Fruit fly (Drosophila melanogaster) whole organism, embryonic: ENCODE results near the gene P58IPK.
A peak's percentile ranks its signal among the peaks of the same experiment; 100 is the strongest.

Experiments
- Awh ChIP-seq: fragments of 200-800 bp; sonication (Bioruptor generic); IDR thresholded peaks from 2 replicates; pipeline ENCODE4, ENCODE4 v1.3.6; 2022; ENCODE audit warnings: missing biosample characterization, missing genetic modification characterization
- CG10147 ChIP-seq: fragments of 200-800 bp; sonication (Bioruptor generic); optimal IDR thresholded peaks from 2 replicates; lab custom pipeline; 2019; ENCODE audit warnings: missing biosample characterization, mild to moderate bottlenecking, missing genetic modification characterization, moderate library complexity
- CG10654 ChIP-seq: fragments of 200-800 bp; sonication (Bioruptor generic); optimal IDR thresholded peaks from 2 replicates; lab custom pipeline; 2016; ENCODE audit warnings: missing biosample characterization, missing genetic modification characterization
- CG11247 ChIP-seq: fragments of 200-800 bp; sonication (Bioruptor generic); IDR thresholded peaks from 2 replicates; pipeline ENCODE4 v1.3.6; 2022; ENCODE audit warnings: missing biosample characterization, missing genetic modification characterization
- CG12659 ChIP-seq: fragments of 200-800 bp; sonication (Bioruptor generic); optimal IDR thresholded peaks from 3 replicates; lab custom pipeline; 2017; ENCODE audit warnings: mild to moderate bottlenecking, missing biosample characterization, missing genetic modification reagents, missing genetic modification characterization
- CG15696 ChIP-seq: fragments of 200-800 bp; sonication (Bioruptor generic); optimal IDR thresholded peaks from 2 replicates; lab custom pipeline; 2019; ENCODE audit warnings: missing biosample characterization, mild to moderate bottlenecking, missing genetic modification characterization, moderate library complexity
- CG16813 ChIP-seq: fragments of 200-800 bp; sonication (Bioruptor generic); IDR thresholded peaks from 3 replicates; pipeline ENCODE4 v1.3.6; 2022; ENCODE audit warnings: missing biosample characterization, missing genetic modification characterization; ENCODE audit not compliant: partially characterized antibody
- CG16815 ChIP-seq: fragments of 200-800 bp; sonication (Bioruptor generic); optimal IDR thresholded peaks from 3 replicates; lab custom pipeline; 2017; ENCODE audit warnings: missing biosample characterization, mild to moderate bottlenecking, missing genetic modification characterization
- CG18476 ChIP-seq: fragments of 200-800 bp; sonication (Bioruptor generic); optimal IDR thresholded peaks from 2 replicates; lab custom pipeline; 2016; ENCODE audit warnings: missing biosample characterization, mild to moderate bottlenecking, missing genetic modification characterization
- CG2202 ChIP-seq: fragments of 200-800 bp; sonication (Bioruptor generic); optimal IDR thresholded peaks from 2 replicates; lab custom pipeline; 2018; ENCODE audit warnings: missing biosample characterization, mild to moderate bottlenecking, missing genetic modification characterization
- CG2889 ChIP-seq: fragments of 200-800 bp; sonication (Bioruptor generic); IDR thresholded peaks from 3 replicates; pipeline ENCODE4 v1.3.6; 2022; ENCODE audit warnings: missing biosample characterization, missing genetic modification characterization
- CG30403 ChIP-seq: fragments of 200-800 bp; sonication (Bioruptor generic); optimal IDR thresholded peaks from 3 replicates; lab custom pipeline; 2016; ENCODE audit warnings: missing biosample characterization, missing genetic modification characterization
- CG33557 ChIP-seq: fragments of 200-800 bp; sonication (Bioruptor generic); optimal IDR thresholded peaks from 2 replicates; lab custom pipeline; 2019; ENCODE audit warnings: missing biosample characterization, mild to moderate bottlenecking, missing genetic modification characterization, moderate library complexity
- CG3847 ChIP-seq: fragments of 200-800 bp; sonication (Bioruptor generic); IDR thresholded peaks from 2 replicates; pipeline ENCODE4 v1.3.6; 2022; ENCODE audit warnings: missing biosample characterization, missing genetic modification characterization
- CG4730 ChIP-seq: fragments of 200-800 bp; sonication (Bioruptor generic); IDR thresholded peaks from 2 replicates; pipeline ENCODE4 v1.3.6; 2022; ENCODE audit warnings: missing biosample characterization, missing genetic modification characterization
- CG6813 ChIP-seq: fragments of 200-800 bp; sonication (Bioruptor generic); optimal IDR thresholded peaks from 2 replicates; lab custom pipeline; 2017; ENCODE audit warnings: missing biosample characterization, missing genetic modification characterization, mild to moderate bottlenecking, moderate library complexity, missing genetic modification reagents
- CG6854 ChIP-seq: fragments of 200-800 bp; sonication (Bioruptor generic); optimal IDR thresholded peaks from 3 replicates; lab custom pipeline; 2017; ENCODE audit warnings: missing biosample characterization, mild to moderate bottlenecking, missing genetic modification characterization
- CG7357 ChIP-seq: fragments of 200-800 bp; sonication (Bioruptor generic); IDR thresholded peaks from 3 replicates; pipeline ENCODE4 v1.3.6; 2022; ENCODE audit warnings: missing biosample characterization, missing genetic modification characterization
- CG7987 ChIP-seq: fragments of 200-800 bp; sonication (Bioruptor generic); optimal IDR thresholded peaks from 2 replicates; lab custom pipeline; 2018; ENCODE audit warnings: missing biosample characterization, mild to moderate bottlenecking, missing genetic modification characterization, moderate library complexity
- CG9932 ChIP-seq: fragments of 200-800 bp; sonication (Bioruptor generic); IDR thresholded peaks from 2 replicates; pipeline ENCODE4 v1.3.6; 2022; ENCODE audit warnings: missing biosample characterization, missing genetic modification characterization
- Camta ChIP-seq: fragments of 200-800 bp; sonication (Bioruptor generic); optimal IDR thresholded peaks from 2 replicates; lab custom pipeline; 2016; ENCODE audit warnings: missing biosample characterization, missing genetic modification characterization
- Dad ChIP-seq: fragments of 200-800 bp; sonication (Bioruptor generic); optimal IDR thresholded peaks from 3 replicates; lab custom pipeline; 2016; ENCODE audit warnings: missing biosample characterization, missing genetic modification characterization
- Dp ChIP-seq: fragments of 200-800 bp; sonication (Bioruptor generic); optimal IDR thresholded peaks from 2 replicates; lab custom pipeline; 2018; ENCODE audit warnings: missing biosample characterization, mild to moderate bottlenecking, missing genetic modification characterization, moderate library complexity
- Eip74EF ChIP-seq, 2 experiments: fragments of 200-800 bp in 1 of 2; fragments of >200 bp in 1 of 2; sonication (Bioruptor generic) in 1 of 2; optimal IDR thresholded peaks; 2 replicates each; lab custom pipeline; 2017 to 2019; ENCODE audit warnings: missing biosample characterization in 2 of 2, missing genetic modification characterization in 2 of 2, mild to moderate bottlenecking in 1 of 2, moderate library complexity in 1 of 2
- Hr51 ChIP-seq, 2 experiments: fragments of 200-800 bp; sonication (Bioruptor generic); optimal IDR thresholded peaks; 2 replicates in 1 of 2; 3 replicates in 1 of 2; lab custom pipeline; 2016 to 2018; ENCODE audit warnings: missing biosample characterization in 2 of 2, missing genetic modification characterization in 2 of 2, mild to moderate bottlenecking in 1 of 2, moderate library complexity in 1 of 2
- Lim3 ChIP-seq: fragments of 200-800 bp; sonication (Bioruptor generic); IDR thresholded peaks from 2 replicates; pipeline ENCODE4 v1.3.6; 2022; ENCODE audit warnings: missing biosample characterization, missing genetic modification characterization
- MBD-R2 ChIP-seq: fragments of 200-800 bp; sonication (Bioruptor generic); IDR thresholded peaks from 2 replicates; pipeline ENCODE4 v1.3.6; 2022; ENCODE audit warnings: missing biosample characterization, missing genetic modification characterization
- Meics ChIP-seq: fragments of 200-800 bp; sonication (Bioruptor generic); optimal IDR thresholded peaks from 2 replicates; lab custom pipeline; 2017; ENCODE audit warnings: missing biosample characterization, mild to moderate bottlenecking, missing genetic modification characterization
- Xrp1 ChIP-seq: fragments of 200-800 bp; sonication (Bioruptor generic); IDR thresholded peaks from 2 replicates; pipeline ENCODE4 v1.3.6; 2022; ENCODE audit warnings: missing biosample characterization, missing genetic modification characterization
- YL-1 ChIP-seq: fragments of 200-800 bp; sonication (Bioruptor generic); optimal IDR thresholded peaks from 3 replicates; lab custom pipeline; 2017; ENCODE audit warnings: missing biosample characterization, mild to moderate bottlenecking, missing genetic modification characterization
- abd-A ChIP-seq: fragments of 200-800 bp; sonication (Bioruptor generic); optimal IDR thresholded peaks from 3 replicates; lab custom pipeline; 2019; ENCODE audit warnings: missing biosample characterization, mild to moderate bottlenecking, missing genetic modification characterization, moderate library complexity
- al ChIP-seq: fragments of 200-800 bp; sonication (Bioruptor generic); IDR thresholded peaks from 2 replicates; pipeline ENCODE4 v1.3.6; 2022; ENCODE audit warnings: missing biosample characterization, missing genetic modification characterization
- btn ChIP-seq: fragments of 200-800 bp; sonication (Bioruptor generic); optimal IDR thresholded peaks from 2 replicates; lab custom pipeline; 2016; ENCODE audit warnings: missing biosample characterization, missing genetic modification characterization
- crc ChIP-seq: fragments of 200-800 bp; sonication (Bioruptor generic); optimal IDR thresholded peaks from 2 replicates; lab custom pipeline; 2016; ENCODE audit warnings: missing biosample characterization, missing genetic modification characterization
- crp ChIP-seq, 2 experiments: fragments of 200-800 bp; sonication (Bioruptor generic); optimal IDR thresholded peaks; 2 replicates in 1 of 2; 3 replicates in 1 of 2; lab custom pipeline; 2017; ENCODE audit warnings: missing biosample characterization in 2 of 2, missing genetic modification characterization in 2 of 2, mild to moderate bottlenecking in 1 of 2, moderate library complexity in 1 of 2
- dati ChIP-seq: fragments of 200-800 bp; sonication (Bioruptor generic); IDR thresholded peaks from 2 replicates; pipeline ENCODE4 v1.3.6; 2022; ENCODE audit warnings: missing biosample characterization, missing genetic modification characterization
- dpn ChIP-seq, 2 experiments: fragments of 200-800 bp; sonication (Bioruptor generic); optimal IDR thresholded peaks; 3 replicates each; lab custom pipeline; 2016; ENCODE audit warnings: missing biosample characterization in 2 of 2, missing genetic modification characterization in 2 of 2
- ems ChIP-seq: fragments of 200-800 bp; sonication (Bioruptor generic); optimal IDR thresholded peaks from 3 replicates; lab custom pipeline; 2016; ENCODE audit warnings: missing biosample characterization, missing genetic modification characterization
- exex ChIP-seq: fragments of 200-800 bp; sonication (Bioruptor generic); optimal IDR thresholded peaks from 4 replicates; lab custom pipeline; 2018; ENCODE audit warnings: missing biosample characterization, mild to moderate bottlenecking, missing genetic modification characterization, moderate library complexity
- jing ChIP-seq: fragments of 200-800 bp; sonication (Bioruptor generic); optimal IDR thresholded peaks from 2 replicates; lab custom pipeline; 2018; ENCODE audit warnings: missing biosample characterization, mild to moderate bottlenecking, missing genetic modification characterization
- oc ChIP-seq: fragments of 200-800 bp; sonication (Bioruptor generic); optimal IDR thresholded peaks from 2 replicates; lab custom pipeline; 2018; ENCODE audit warnings: missing biosample characterization, mild to moderate bottlenecking, missing genetic modification characterization, moderate library complexity
- onecut ChIP-seq: fragments of 200-800 bp; sonication (Bioruptor generic); IDR thresholded peaks from 2 replicates; pipeline ENCODE4 v1.3.6; 2022; ENCODE audit warnings: missing biosample characterization, missing genetic modification characterization
- pita ChIP-seq: fragments of 200-800 bp; sonication (Bioruptor generic); optimal IDR thresholded peaks from 2 replicates; lab custom pipeline; 2017; ENCODE audit warnings: missing biosample characterization, mild to moderate bottlenecking, missing genetic modification characterization
- pros ChIP-seq: fragments of 200-800 bp; sonication (Bioruptor generic); optimal IDR thresholded peaks from 3 replicates; lab custom pipeline; 2019; ENCODE audit warnings: missing biosample characterization, mild to moderate bottlenecking, missing genetic modification characterization, moderate library complexity
- ranshi ChIP-seq: fragments of 200-800 bp; sonication (Bioruptor generic); IDR thresholded peaks from 2 replicates; pipeline ENCODE4 v1.3.6; 2022; ENCODE audit warnings: missing biosample characterization, missing genetic modification characterization
- sens-2 ChIP-seq: fragments of 200-800 bp; sonication (Bioruptor generic); IDR thresholded peaks from 2 replicates; pipeline ENCODE4 v1.3.6; 2022; ENCODE audit warnings: missing biosample characterization, missing genetic modification characterization
- shn ChIP-seq: fragments of 200-800 bp; sonication (Bioruptor generic); optimal IDR thresholded peaks from 3 replicates; lab custom pipeline; 2016; ENCODE audit warnings: missing biosample characterization, missing genetic modification characterization
- twi ChIP-seq: fragments of 200-800 bp; optimal IDR thresholded peaks from 2 replicates; lab custom pipeline; 2019; ENCODE audit warnings: missing biosample characterization, mild to moderate bottlenecking, missing genetic modification characterization, moderate library complexity
- tx ChIP-seq: fragments of 200-800 bp; sonication (Bioruptor generic); optimal IDR thresholded peaks from 2 replicates; lab custom pipeline; 2016; ENCODE audit warnings: missing biosample characterization, missing genetic modification characterization
- wor ChIP-seq: fragments of 200-800 bp; sonication (Bioruptor generic); IDR thresholded peaks from 2 replicates; pipeline ENCODE4 v1.3.6; 2022; ENCODE audit warnings: missing biosample characterization, missing genetic modification characterization

Gene P58IPK

DNA sequence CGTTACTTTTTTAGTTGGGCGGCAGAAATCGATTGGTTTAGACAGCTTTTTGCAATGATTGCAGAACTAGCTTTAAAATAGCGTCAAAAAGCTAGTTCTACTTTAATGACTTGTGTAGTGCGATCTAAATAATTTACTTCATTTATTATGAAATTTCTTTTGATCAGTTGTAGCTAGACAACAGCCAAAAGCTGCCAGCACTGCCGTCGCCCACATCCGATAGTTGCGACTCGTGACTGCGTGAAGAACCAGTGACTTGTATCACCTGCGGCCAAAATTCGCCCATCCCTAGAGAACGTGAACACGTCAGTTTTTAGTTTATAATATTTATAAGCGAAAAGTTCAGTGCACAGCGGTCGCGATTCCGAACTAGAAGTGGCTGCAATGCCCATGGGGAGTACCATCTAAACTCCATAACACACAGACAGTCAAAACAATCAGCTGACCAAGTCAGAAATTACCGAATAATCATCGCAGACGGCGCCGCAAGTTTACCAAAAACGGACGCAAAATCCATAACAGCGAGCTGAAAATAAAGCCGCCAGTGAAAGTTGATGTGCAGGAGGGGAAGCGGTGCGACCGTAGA is at the start of gene P58IPK (continued):
- TF ChIP-seq shn (GFP tag; lab: Kevin White, UChicago) = peak; percentile 80
- no peak for TF ChIP-seq CG6854
- peak; percentile 72 for TF ChIP-seq Dad (GFP tag; lab: Kevin White, UChicago)
- no peak for TF ChIP-seq oc
- no peak for TF ChIP-seq Awh
- peak in 1 of 2 experiments; percentile 11 for TF ChIP-seq Eip74EF (GFP tag; optimal IDR thresholded peaks at IDR 0.05; lab: Kevin White, UChicago)
- peak; percentile 52 for TF ChIP-seq al (GFP tag; lab: Robert Waterston, UW)
- no peak for TF ChIP-seq sens-2 (GFP tag; lab: Robert Waterston, UW)
- TF ChIP-seq CG11247 (GFP tag; lab: Robert Waterston, UW) = peak; percentile 45; the same call in 1 of the 2 replicates
- peak; percentile 74 for TF ChIP-seq ems (GFP tag; lab: Kevin White, UChicago)
- TF ChIP-seq dati (GFP tag; lab: Robert Waterston, UW) = no peak
- peak; percentile 20; the same call in 1 of the 2 replicates for TF ChIP-seq CG4730 (GFP tag; lab: Robert Waterston, UW)
- peak; percentile 22 for TF ChIP-seq CG16815 (GFP tag; lab: Kevin White, UChicago)
- peak; percentile 77 for TF ChIP-seq Dp (GFP tag; lab: Kevin White, UChicago)
- TF ChIP-seq CG33557 (GFP tag; lab: Kevin White, UChicago) = peak; percentile 20
- no peak for TF ChIP-seq Lim3 (GFP tag; lab: Robert Waterston, UW)
- TF ChIP-seq onecut (GFP tag; lab: Robert Waterston, UW) = no peak
- no peak for TF ChIP-seq wor (GFP tag; lab: Robert Waterston, UW)
- TF ChIP-seq CG2202 (tag; lab: Kevin White, UChicago) = no peak
- peak; percentile 77 for TF ChIP-seq CG3847 (GFP tag; lab: Robert Waterston, UW)
- no peak for TF ChIP-seq pros (GFP tag; lab: Kevin White, UChicago)
- TF ChIP-seq CG7987 (GFP tag; lab: Kevin White, UChicago) = peak; percentile 67
- TF ChIP-seq CG6813 (GFP tag; lab: Kevin White, UChicago) = no peak
- peak; percentile 73 for TF ChIP-seq YL-1 (GFP tag; lab: Kevin White, UChicago)
- TF ChIP-seq abd-A (tag; lab: Kevin White, UChicago) = no peak
- 0 out of 3 replicates have a peak, but pooled peaks have one; percentile 35 for TF ChIP-seq CG7357
- peak; percentile 71 for TF ChIP-seq tx
- peak; percentile 80 for TF ChIP-seq CG30403 (GFP tag; lab: Kevin White, UChicago)
- peak; percentile 59 for TF ChIP-seq ranshi
- TF ChIP-seq CG2889 (GFP tag; lab: Robert Waterston, UW) = no peak
- peak; percentile 56 for TF ChIP-seq Meics
- TF ChIP-seq pita = no peak
- TF ChIP-seq Xrp1 (GFP tag; lab: Robert Waterston, UW) = peak; percentile 64
- peak; percentile 54 for TF ChIP-seq crc (GFP tag; lab: Kevin White, UChicago)
- peak; percentile 31 for TF ChIP-seq twi (tag; lab: Kevin White, UChicago)
- peak; percentile 23 for TF ChIP-seq CG10654 (GFP tag; lab: Kevin White, UChicago)
- TF ChIP-seq Camta = peak; percentile 41
- TF ChIP-seq CG18476 (GFP tag; lab: Kevin White, UChicago) = peak; percentile 44
- no peak for TF ChIP-seq jing (GFP tag; lab: Kevin White, UChicago)
- peak in 1 of 2 experiments; percentile 78 for TF ChIP-seq Hr51 (GFP tag; optimal IDR thresholded peaks at IDR 0.05; lab: Kevin White, UChicago)
- TF ChIP-seq CG16813 (GFP tag; lab: Robert Waterston, UW) = peak; percentile 97
- TF ChIP-seq btn = no peak
- peak; percentile 55 for TF ChIP-seq CG10147 (GFP tag; lab: Kevin White, UChicago)
- peak; percentile 24 for TF ChIP-seq exex (tag; lab: Kevin White, UChicago)
- peak; percentile 83 for TF ChIP-seq CG12659
- peak; percentile 79 for TF ChIP-seq MBD-R2 (GFP tag; lab: Robert Waterston, UW)
- TF ChIP-seq dpn (GFP tag; optimal IDR thresholded peaks at IDR 0.05; lab: Kevin White, UChicago) = peak; percentile 75 to 79
- peak; percentile 32 for TF ChIP-seq CG15696
- TF ChIP-seq CG9932 = peak; percentile 94
- peak in 1 of 2 experiments; percentile 52 for TF ChIP-seq crp (GFP tag; optimal IDR thresholded peaks at IDR 0.05; lab: Kevin White, UChicago)
